Fruit fly (Drosophila melanogaster): ENCODE measurements around the gene ps.
A peak's percentile ranks its signal among the peaks of the same experiment; 100 is the strongest.

The ps gene

dm6 chr3R:9399074-9399473 lies 18.7 kb upstream of the ps start:
- TF ChIP-seq CTCF (optimal IDR thresholded peaks at IDR 0.05) = no peak
- no peak for TF ChIP-seq CG8478 (optimal IDR thresholded peaks at IDR 0.05)

- TF ChIP-seq CTCF (optimal IDR thresholded peaks at IDR 0.05) (no peak), CG8478 (optimal IDR thresholded peaks at IDR 0.05) (no peak)
These were observed 17.8 kb upstream of the ps start, which contains the start of gene CG34117 for dm6 chr3R:9399951-9400392. TSS of gene CG34117 (minus strand) at chr3R:9400053.

- no peak for TF ChIP-seq CG8478 (optimal IDR thresholded peaks at IDR 0.05)
- peak; percentile 29 to 31 for TF ChIP-seq CTCF (optimal IDR thresholded peaks at IDR 0.05)
These were observed 16.6 kb upstream of the ps start, which contains the start of the genes RpL34b and CG8132 for dm6 chr3R:9401127-9401603. TSS of gene RpL34b (minus strand) at chr3R:9401226. TSS of gene CG8132 (plus strand) at chr3R:9401495.

dm6 chr3R:9404104-9404512 lies 13.6 kb upstream of the ps start, which contains the start of the genes CG9356, BBIP1 and CG8135:
TSS of gene CG9356 (minus strand) at chr3R:9404269.
TSS of gene BBIP1 (plus strand) at chr3R:9404385.
TSS of gene CG8135 (plus strand) at chr3R:9404385.
- TF ChIP-seq CG8478 (optimal IDR thresholded peaks at IDR 0.05) = no peak
- no peak for TF ChIP-seq CTCF (optimal IDR thresholded peaks at IDR 0.05)

dm6 chr3R:9408069-9408468 lies 9.7 kb upstream of the ps start, which contains the start of gene CG44261:
TSS of gene CG44261 (minus strand) at chr3R:9408169.
- TF ChIP-seq CTCF (optimal IDR thresholded peaks at IDR 0.05) (no peak), CG8478 (optimal IDR thresholded peaks at IDR 0.05) (no peak)

dm6 chr3R:9410182-9410581 lies 7.6 kb upstream of the ps start, which contains the start of gene betaTub85D:
TSS of gene betaTub85D (minus strand) at chr3R:9410282.
- TF ChIP-seq CG8478 (optimal IDR thresholded peaks at IDR 0.05) (no peak), CTCF (optimal IDR thresholded peaks at IDR 0.05) (no peak)

dm6 chr3R:9411928-9412640 lies 5.7 kb upstream of the ps start, which contains the start of the genes Task7 and alpha-Man-IIa:
TSS of gene Task7 (minus strand) at chr3R:9412293.
TSS of gene alpha-Man-IIa (plus strand) at chr3R:9412548.
- no peak for TF ChIP-seq CG8478 (optimal IDR thresholded peaks at IDR 0.05)
- TF ChIP-seq CTCF (optimal IDR thresholded peaks at IDR 0.05) = no peak

- TF ChIP-seq CTCF (optimal IDR thresholded peaks at IDR 0.05) (no peak), CG8478 (optimal IDR thresholded peaks at IDR 0.05) (no peak)
These were observed 789 bp upstream of the ps start for dm6 chr3R:9416951-9417350.

dm6 chr3R:9418373-9419299 lies 896 bp downstream of the ps start:
- no peak for TF ChIP-seq CTCF (optimal IDR thresholded peaks at IDR 0.05)
- TF ChIP-seq CG8478 (optimal IDR thresholded peaks at IDR 0.05) = no peak

- no peak for TF ChIP-seq CTCF (optimal IDR thresholded peaks at IDR 0.05)
- TF ChIP-seq CG8478 (optimal IDR thresholded peaks at IDR 0.05) = no peak
These were observed 1.5 kb downstream of the ps start for dm6 chr3R:9419300-9419652.

- TF ChIP-seq CG8478 (optimal IDR thresholded peaks at IDR 0.05) (no peak), CTCF (optimal IDR thresholded peaks at IDR 0.05) (no peak)
These were observed 2.9 kb downstream of the ps start for dm6 chr3R:9420439-9421234.

- TF ChIP-seq CTCF (optimal IDR thresholded peaks at IDR 0.05) (no peak), CG8478 (optimal IDR thresholded peaks at IDR 0.05) (no peak)
These were observed 4.6 kb downstream of the ps start for dm6 chr3R:9422338-9422737.

- TF ChIP-seq CG8478 (optimal IDR thresholded peaks at IDR 0.05) (no peak), CTCF (optimal IDR thresholded peaks at IDR 0.05) (no peak)
These were observed 6.4 kb downstream of the ps start for dm6 chr3R:9424061-9424665.

- TF ChIP-seq CTCF (optimal IDR thresholded peaks at IDR 0.05) (no peak), CG8478 (optimal IDR thresholded peaks at IDR 0.05) (no peak)
These were observed 9.6 kb downstream of the ps start for dm6 chr3R:9427328-9427727.

All from S2 (cell line).